Fruit fly (Drosophila melanogaster) S2 (cell line): ENCODE measurements around the gene CG10232.

Source experiments
- CG8478 ChIP-seq: fragments of >200 bp; optimal IDR thresholded peaks from 2 replicates; lab custom pipeline; 2018
- CTCF ChIP-seq, 2 experiments: fragments of >200 bp; optimal IDR thresholded peaks; 2 replicates each; lab custom pipeline; 2018

- no peak for TF ChIP-seq CG8478 (lab: Kevin White, UChicago)
- no peak for TF ChIP-seq CTCF (optimal IDR thresholded peaks at IDR 0.05; lab: Kevin White, UChicago)
Measured at dm6 chr3R:23767417-23767853, 46.0 kb upstream of the CG10232 start, which contains the start of the genes CG10214 and CG10375.
